Fruit fly (Drosophila melanogaster) whole organism, pupa: ENCODE measurements around the gene Cap-D2.

Experiments
- CG10348 ChIP-seq: fragments of 200-800 bp; sonication (Bioruptor generic); IDR thresholded peaks from 2 replicates; pipeline ENCODE4 v1.3.6; 2022; ENCODE audit warnings: missing biosample characterization, missing genetic modification characterization
- CG12605 ChIP-seq: fragments of 200-800 bp; sonication (Bioruptor generic); IDR thresholded peaks from 2 replicates; pipeline ENCODE4 v1.3.6; 2022; ENCODE audit warnings: missing biosample characterization, missing genetic modification characterization
- CG13204 ChIP-seq: fragments of 200-800 bp; sonication (Bioruptor generic); optimal IDR thresholded peaks from 2 replicates; lab custom pipeline; 2018; ENCODE audit warnings: missing biosample characterization, mild to moderate bottlenecking, missing genetic modification characterization, moderate library complexity
- CG14655 ChIP-seq: fragments of 200-800 bp; sonication (Bioruptor generic); optimal IDR thresholded peaks from 3 replicates; lab custom pipeline; 2017; ENCODE audit warnings: mild to moderate bottlenecking, missing biosample characterization, missing genetic modification reagents, missing genetic modification characterization
- CG17806 ChIP-seq: fragments of 200-800 bp; sonication (Bioruptor generic); optimal IDR thresholded peaks from 2 replicates; lab custom pipeline; 2018; ENCODE audit warnings: missing biosample characterization, mild to moderate bottlenecking, missing genetic modification characterization, moderate library complexity
- CG32121 ChIP-seq: fragments of 200-800 bp; sonication (Bioruptor generic); IDR thresholded peaks from 2 replicates; pipeline ENCODE4 v1.3.6; 2022; ENCODE audit warnings: missing biosample characterization, missing genetic modification characterization
- CG8159 ChIP-seq: fragments of 200-800 bp; sonication (Bioruptor generic); optimal IDR thresholded peaks from 3 replicates; lab custom pipeline; 2018; ENCODE audit warnings: missing biosample characterization, mild to moderate bottlenecking, missing genetic modification characterization, moderate library complexity
- CG8301 ChIP-seq: fragments of 200-800 bp; sonication (Bioruptor generic); optimal IDR thresholded peaks from 2 replicates; lab custom pipeline; 2018; ENCODE audit warnings: missing biosample characterization, mild to moderate bottlenecking, missing genetic modification characterization
- CG9948 ChIP-seq: fragments of 200-800 bp; sonication (Bioruptor generic); optimal IDR thresholded peaks from 2 replicates; lab custom pipeline; 2018; ENCODE audit warnings: missing biosample characterization, mild to moderate bottlenecking, missing genetic modification characterization, moderate library complexity
- D1 ChIP-seq: fragments of 200-800 bp; sonication (Bioruptor generic); optimal IDR thresholded peaks from 2 replicates; lab custom pipeline; 2018; ENCODE audit warnings: missing biosample characterization, mild to moderate bottlenecking, missing genetic modification characterization, moderate library complexity
- EcR ChIP-seq: fragments of 200-800 bp; sonication (Bioruptor generic); optimal IDR thresholded peaks from 3 replicates; lab custom pipeline; 2019; ENCODE audit warnings: missing biosample characterization, missing genetic modification characterization, mild to moderate bottlenecking, moderate library complexity, missing genetic modification reagents
- Ets98B ChIP-seq: fragments of 200-800 bp; sonication (Bioruptor generic); IDR thresholded peaks from 2 replicates; pipeline ENCODE4 v1.3.6; 2022; ENCODE audit warnings: missing biosample characterization, missing genetic modification characterization
- Pif1A ChIP-seq: fragments of 200-800 bp; sonication (Bioruptor generic); optimal IDR thresholded peaks from 3 replicates; lab custom pipeline; 2016; ENCODE audit warnings: missing biosample characterization, missing genetic modification characterization
- Pif1B ChIP-seq: fragments of 200-800 bp; sonication (Bioruptor generic); optimal IDR thresholded peaks from 3 replicates; lab custom pipeline; 2016; ENCODE audit warnings: missing biosample characterization, missing genetic modification characterization

DNA sequence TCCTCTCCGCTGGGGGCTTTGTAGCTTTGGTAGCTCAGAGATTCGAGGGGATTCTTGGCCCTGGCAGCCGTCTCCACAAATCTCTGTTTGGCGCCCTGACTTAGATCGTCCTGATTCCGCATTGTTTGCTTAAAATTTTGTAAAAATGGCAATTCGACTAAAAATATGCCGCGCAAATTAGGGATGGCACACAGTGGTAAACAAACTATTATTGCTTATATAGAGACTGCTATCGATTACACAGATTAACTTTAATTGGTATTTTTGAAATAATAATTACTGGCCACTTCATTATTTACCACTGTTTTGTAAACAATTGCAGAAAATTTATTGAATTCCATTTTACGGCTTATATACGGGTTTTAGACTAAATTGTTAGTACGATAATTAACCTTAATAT, 49.3 kb downstream of the Cap-D2 start, which contains the start of the genes Naa40 and CG18731:
- TF ChIP-seq CG9948 (no peak), CG13204 (GFP tag; lab: Kevin White, UChicago) (no peak), Pif1A (no peak), EcR (GFP tag; lab: Kevin White, UChicago) (no peak), CG12605 (GFP tag; lab: Robert Waterston, UW) (no peak), CG8301 (tag; lab: Kevin White, UChicago) (no peak), CG17806 (no peak), CG14655 (GFP tag; lab: Kevin White, UChicago) (no peak), Ets98B (GFP tag; lab: Robert Waterston, UW) (no peak), CG32121 (GFP tag; lab: Robert Waterston, UW) (no peak), CG10348 (GFP tag; lab: Robert Waterston, UW) (no peak), Pif1B (GFP tag; lab: Kevin White, UChicago) (no peak), CG8159 (tag; lab: Kevin White, UChicago) (no peak), D1 (tag; lab: Kevin White, UChicago) (no peak)
